Fruit fly (Drosophila melanogaster): Measurements from ENCODE around the gene Taf13.

Gene Taf13

DNA sequence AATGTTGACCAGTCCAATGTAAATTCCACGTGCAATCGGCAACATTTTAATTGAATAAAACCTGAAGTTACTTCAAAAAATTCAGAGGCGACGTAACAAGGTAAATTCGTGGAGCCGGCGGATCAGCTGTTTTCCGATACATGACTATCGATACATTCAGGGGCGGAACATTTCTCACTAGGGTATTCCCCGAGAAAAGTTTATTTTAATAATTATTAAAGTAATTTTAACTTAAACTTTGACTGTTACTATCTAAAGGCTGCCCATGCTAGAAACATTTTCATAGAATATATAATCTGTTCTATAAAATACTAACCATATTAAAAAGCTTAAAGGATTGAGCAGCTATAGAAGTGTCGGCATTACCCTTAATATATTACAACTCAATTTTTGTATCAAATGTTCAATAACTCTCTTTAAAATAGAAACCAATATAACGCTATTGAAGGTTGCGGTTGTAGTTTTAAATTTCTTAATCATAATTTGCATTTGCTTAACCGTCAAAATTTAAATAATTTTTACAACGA lies 3.5 kb upstream of the Taf13 start, which contains the start of the genes mRpS18B and Kua (continued):
- TF ChIP-seq CG7745 (tag; optimal IDR thresholded peaks at IDR 0.05) = no peak
- peak; percentile 26 for TF ChIP-seq CG4820 (GFP tag; optimal IDR thresholded peaks at IDR 0.05)
- TF ChIP-seq Oli (tag; optimal IDR thresholded peaks at IDR 0.05) = peak; percentile 34
- peak; percentile 71 for TF ChIP-seq Sox102F (GFP tag; optimal IDR thresholded peaks at IDR 0.05)
- peak; percentile 53 for TF ChIP-seq ind (GFP tag; optimal IDR thresholded peaks at IDR 0.05)
- TF ChIP-seq CG31224 (GFP tag; IDR thresholded peaks at IDR 0.05) = no peak
- peak; percentile 52 for TF ChIP-seq CG10979 (tag; optimal IDR thresholded peaks at IDR 0.05)
- TF ChIP-seq ase (GFP tag; IDR thresholded peaks at IDR 0.05) = no peak
- TF ChIP-seq CG3281 (GFP tag; optimal IDR thresholded peaks at IDR 0.05) = peak; percentile 50
- TF ChIP-seq cas (GFP tag; IDR thresholded peaks at IDR 0.05) = no peak
- no peak for TF ChIP-seq CG3838 (GFP tag; optimal IDR thresholded peaks at IDR 0.05)
- TF ChIP-seq gem (tag; optimal IDR thresholded peaks at IDR 0.05) = peak; percentile 78
- TF ChIP-seq CG9727 (GFP tag; optimal IDR thresholded peaks at IDR 0.05) = peak; percentile 18
- TF ChIP-seq pum (GFP tag; optimal IDR thresholded peaks at IDR 0.05) = no peak
- TF ChIP-seq H15 (GFP tag; IDR thresholded peaks at IDR 0.05) = peak; percentile 52; the same call in 1 of the 3 replicates
- no peak for TF ChIP-seq mld (GFP tag; IDR thresholded peaks at IDR 0.05; ENCODE audit: partially characterized antibody)
- peak; percentile 63 for TF ChIP-seq CG17829 (tag; optimal IDR thresholded peaks at IDR 0.05)
- TF ChIP-seq CG11504 (tag; optimal IDR thresholded peaks at IDR 0.05) = peak; percentile 70
- TF ChIP-seq Doc2 (GFP tag; IDR thresholded peaks at IDR 0.05) = no peak
- no peak for TF ChIP-seq C15 (GFP tag; IDR thresholded peaks at IDR 0.05)
- TF ChIP-seq otp (GFP tag; IDR thresholded peaks at IDR 0.05) = peak; percentile 40; the same call in 1 of the 3 replicates
- peak; percentile 10; the same call in 1 of the 2 replicates for TF ChIP-seq klu (GFP tag; IDR thresholded peaks at IDR 0.05)
- TF ChIP-seq CG11723 (GFP tag; optimal IDR thresholded peaks at IDR 0.05) = no peak
- TF ChIP-seq dmrt11E (tag; optimal IDR thresholded peaks at IDR 0.05) = peak; percentile 58
- TF ChIP-seq CG12769 (tag; optimal IDR thresholded peaks at IDR 0.05) = peak; percentile 7
- TF ChIP-seq ewg (GFP tag; optimal IDR thresholded peaks at IDR 0.05) = no peak
- no peak for TF ChIP-seq Stat92E (GFP tag; optimal IDR thresholded peaks at IDR 0.05)
- no peak for TF ChIP-seq da (GFP tag; optimal IDR thresholded peaks at IDR 0.05)
- no peak for TF ChIP-seq CG4328 (GFP tag; optimal IDR thresholded peaks at IDR 0.05)
- TF ChIP-seq CG4730 (GFP tag; IDR thresholded peaks at IDR 0.05) = no peak
- TF ChIP-seq Six4 (GFP tag; optimal IDR thresholded peaks at IDR 0.05) = peak; percentile 50
- no peak for TF ChIP-seq her (GFP tag; optimal IDR thresholded peaks at IDR 0.05)
- peak; percentile 86 for TF ChIP-seq CG9437 (GFP tag; optimal IDR thresholded peaks at IDR 0.05)
- TF ChIP-seq Gsc (GFP tag; IDR thresholded peaks at IDR 0.05) = no peak
- TF ChIP-seq CG2199 (GFP tag; IDR thresholded peaks at IDR 0.05) = no peak
- no peak for TF ChIP-seq CG31365 (tag; optimal IDR thresholded peaks at IDR 0.05)
- peak; percentile 54 for TF ChIP-seq CG13296 (GFP tag; optimal IDR thresholded peaks at IDR 0.05)
- no peak for TF ChIP-seq CG17912 (GFP tag; optimal IDR thresholded peaks at IDR 0.05)
- peak; percentile 64 for TF ChIP-seq PHDP (tag; optimal IDR thresholded peaks at IDR 0.05)
- TF ChIP-seq salm (tag; optimal IDR thresholded peaks at IDR 0.05) = no peak
- peak; percentile 12; the same call in 1 of the 2 replicates for TF ChIP-seq Adf1 (GFP tag; IDR thresholded peaks at IDR 0.05)
- peak; percentile 38 for TF ChIP-seq CG17385 (GFP tag; optimal IDR thresholded peaks at IDR 0.05)
- TF ChIP-seq CG7928 (GFP tag; optimal IDR thresholded peaks at IDR 0.05) = peak; percentile 48
- TF ChIP-seq CG14667 (GFP tag; IDR thresholded peaks at IDR 0.05) = no peak
- peak; percentile 65 for TF ChIP-seq CG13424 (tag; optimal IDR thresholded peaks at IDR 0.05)
- peak; percentile 41; the same call in 1 of the 3 replicates for TF ChIP-seq CG7963 (GFP tag; IDR thresholded peaks at IDR 0.05; ENCODE audit: partially characterized antibody)
- TF ChIP-seq toy (GFP tag; IDR thresholded peaks at IDR 0.05) = no peak
- TF ChIP-seq CG42726 (GFP tag; IDR thresholded peaks at IDR 0.05; ENCODE audit: partially characterized antibody) = 0 out of 2 replicates have a peak, but pooled peaks have one; percentile 43
- no peak for TF ChIP-seq cg (GFP tag; optimal IDR thresholded peaks at IDR 0.05)
- TF ChIP-seq dimm (GFP tag; IDR thresholded peaks at IDR 0.05) = no peak
